Fruit fly (Drosophila melanogaster) whole organism, wandering third instar larva: ENCODE measurements around the gene CG16781.

Experiments
- Hr78 ChIP-seq: fragments of >200 bp; optimal IDR thresholded peaks from 2 replicates; lab custom pipeline; 2017; ENCODE audit warnings: missing biosample characterization, missing genetic modification characterization
- OdsH ChIP-seq: fragments of 200-800 bp; sonication (Bioruptor generic); optimal IDR thresholded peaks from 2 replicates; lab custom pipeline; 2016; ENCODE audit warnings: missing biosample characterization, mild to moderate bottlenecking, missing genetic modification characterization
- psq ChIP-seq: fragments of 200-800 bp; sonication (Bioruptor generic); optimal IDR thresholded peaks from 3 replicates; lab custom pipeline; 2017; ENCODE audit warnings: missing biosample characterization, mild to moderate bottlenecking, missing genetic modification characterization, moderate library complexity

- TF ChIP-seq psq (GFP tag; lab: Kevin White, UChicago) (no peak), OdsH (GFP tag; lab: Kevin White, UChicago) (no peak), Hr78 (GFP tag; lab: Kevin White, UChicago) (no peak)
Observed at dm6 chrX:3457518-3457917, 6.3 kb downstream of the CG16781 start.
